Fruit fly (Drosophila melanogaster): Measurements from ENCODE around the gene DhpD.

- no peak for TF ChIP-seq psq (optimal IDR thresholded peaks at IDR 0.05)
- no peak for TF ChIP-seq CG8478 (optimal IDR thresholded peaks at IDR 0.05)
- TF ChIP-seq pan (optimal IDR thresholded peaks at IDR 0.05), result no peak
These were observed 27.6 kb upstream of the DhpD start, which contains the start of gene Or82a for dm6 chr3R:4256672-4257071.
